Worm (Caenorhabditis elegans) whole organism, L4 larva: ENCODE data around the gene F21H7.2.

Experiments
- F10B5.3 ChIP-seq: sonication (generic microtip); optimal IDR thresholded peaks from 2 replicates; lab custom pipeline; 2016; ENCODE audit warnings: mild to moderate bottlenecking, missing genetic modification characterization, missing compliant biosample characterization
- R02D3.7 ChIP-seq: fragments of 150-350 bp; sonication (generic microtip); optimal IDR thresholded peaks from 3 replicates; lab custom pipeline; 2014; ENCODE audit warnings: missing biosample characterization, missing genetic modification characterization
- cey-2 ChIP-seq: sonication (generic microtip); optimal IDR thresholded peaks from 3 replicates; lab custom pipeline; 2017; ENCODE audit warnings: missing genetic modification characterization, mild to moderate bottlenecking, missing compliant biosample characterization, antibody characterized with exemption, borderline replicate concordance; ENCODE audit not compliant: insufficient read depth
- dmd-6 ChIP-seq: fragments of 200-800 bp; sonication (Bioruptor generic); IDR thresholded peaks from 2 replicates; pipeline ENCODE4 v1.3.6; 2022; ENCODE audit warnings: missing genetic modification reagents, missing genetic modification characterization, missing compliant biosample characterization
- fos-1 ChIP-seq: fragments of 150-350 bp; optimal IDR thresholded peaks from 2 replicates; lab custom pipeline; 2014; ENCODE audit warnings: missing biosample characterization, missing genetic modification characterization
- lir-3 ChIP-seq: sonication (generic microtip); optimal IDR thresholded peaks from 2 replicates; lab custom pipeline; 2016; ENCODE audit warnings: mild to moderate bottlenecking, missing genetic modification characterization, missing compliant biosample characterization
- lsy-2 ChIP-seq, 2 experiments: fragments of 150-350 bp in 1 of 2; sonication (generic microtip) in 1 of 2; optimal IDR thresholded peaks; 2 replicates each; lab custom pipeline; 2014 to 2017; ENCODE audit warnings: missing biosample characterization in 2 of 2, missing genetic modification characterization in 2 of 2
- mdl-1 ChIP-seq, 2 experiments: fragments of 150-350 bp in 1 of 2; sonication (generic microtip) in 1 of 2; optimal IDR thresholded peaks; 2 replicates each; lab custom pipeline; 2014 to 2017; ENCODE audit warnings: missing biosample characterization in 2 of 2, missing genetic modification characterization in 2 of 2
- nhr-11 ChIP-seq: fragments of 150-350 bp; optimal IDR thresholded peaks from 2 replicates; lab custom pipeline; 2014; ENCODE audit warnings: missing biosample characterization, missing genetic modification characterization
- nhr-28 ChIP-seq: fragments of 150-350 bp; optimal IDR thresholded peaks from 2 replicates; lab custom pipeline; 2014; ENCODE audit warnings: missing biosample characterization, missing genetic modification characterization
- nhr-6 ChIP-seq: fragments of 150-350 bp; optimal IDR thresholded peaks from 2 replicates; lab custom pipeline; 2014; ENCODE audit warnings: missing biosample characterization, missing genetic modification characterization
- snpc-4 ChIP-seq: fragments of 150-350 bp; optimal IDR thresholded peaks from 2 replicates; lab custom pipeline; 2014; ENCODE audit warnings: missing biosample characterization, missing genetic modification characterization
- spr-3 ChIP-seq: fragments of 200-800 bp; sonication (Bioruptor generic); optimal IDR thresholded peaks from 2 replicates; lab custom pipeline; 2018; ENCODE audit warnings: mild to moderate bottlenecking, missing genetic modification characterization, missing compliant biosample characterization
- zag-1 ChIP-seq: fragments of 150-350 bp; optimal IDR thresholded peaks from 2 replicates; lab custom pipeline; 2014; ENCODE audit warnings: missing biosample characterization, missing genetic modification characterization

ce11 chrV:16224027-16224426, 5.8 kb downstream of the F21H7.2 start, which contains the start of gene stdh-2:
- TF ChIP-seq nhr-28 (tag; lab: Kevin White, UChicago) = peak; percentile 54
- no peak for TF ChIP-seq nhr-11 (tag; lab: Kevin White, UChicago)
- no peak for TF ChIP-seq dmd-6 (GFP tag; lab: Robert Waterston, UW)
- TF ChIP-seq zag-1 (tag; lab: Kevin White, UChicago) = no peak
- TF ChIP-seq snpc-4 (tag; lab: Kevin White, UChicago) = no peak
- TF ChIP-seq F10B5.3 = no peak
- no peak for TF ChIP-seq mdl-1 (tag; optimal IDR thresholded peaks at IDR 0.05; lab: Kevin White, UChicago)
- no peak for TF ChIP-seq cey-2 (tag; lab: Kevin White, UChicago)
- no peak for TF ChIP-seq lsy-2 (tag; optimal IDR thresholded peaks at IDR 0.05; lab: Kevin White, UChicago)
- no peak for TF ChIP-seq spr-3
- TF ChIP-seq lir-3 (tag; lab: Kevin White, UChicago) = no peak
- no peak for TF ChIP-seq R02D3.7 (tag; lab: Kevin White, UChicago)
- no peak for TF ChIP-seq nhr-6 (tag; lab: Kevin White, UChicago)
- TF ChIP-seq fos-1 (tag; lab: Kevin White, UChicago) = no peak
